Fruit fly (Drosophila melanogaster): Measurements from ENCODE around the gene CG14856.

The CG14856 gene

DNA sequence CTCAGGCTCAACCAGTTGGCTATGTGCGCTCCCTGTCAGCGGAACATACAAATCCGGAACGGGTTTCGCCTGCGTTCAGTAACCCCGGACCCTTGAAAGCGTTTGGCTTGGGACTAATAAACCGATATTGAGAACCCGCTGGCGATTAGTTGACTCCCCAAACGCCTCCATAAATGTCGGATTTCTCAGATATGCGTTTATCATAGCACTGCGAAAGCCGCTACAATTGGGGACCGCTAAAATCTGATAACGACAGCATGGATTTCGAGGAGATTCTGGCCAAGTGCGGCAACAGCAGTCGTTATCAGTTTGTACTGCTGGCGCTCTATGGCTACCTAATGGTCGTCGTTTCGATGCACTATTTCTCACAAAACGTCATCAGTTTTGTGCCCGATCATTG, 2.5 kb upstream of the CG14856 start, which contains the start of gene CG14855:
CG14855 (plus strand) TSS at position 12 of the 400 bp plus-strand sequence.
- TF ChIP-seq CG13204 (GFP tag; optimal IDR thresholded peaks at IDR 0.05) (no peak), EcR (GFP tag; optimal IDR thresholded peaks at IDR 0.05) (peak; percentile 47)

DNA sequence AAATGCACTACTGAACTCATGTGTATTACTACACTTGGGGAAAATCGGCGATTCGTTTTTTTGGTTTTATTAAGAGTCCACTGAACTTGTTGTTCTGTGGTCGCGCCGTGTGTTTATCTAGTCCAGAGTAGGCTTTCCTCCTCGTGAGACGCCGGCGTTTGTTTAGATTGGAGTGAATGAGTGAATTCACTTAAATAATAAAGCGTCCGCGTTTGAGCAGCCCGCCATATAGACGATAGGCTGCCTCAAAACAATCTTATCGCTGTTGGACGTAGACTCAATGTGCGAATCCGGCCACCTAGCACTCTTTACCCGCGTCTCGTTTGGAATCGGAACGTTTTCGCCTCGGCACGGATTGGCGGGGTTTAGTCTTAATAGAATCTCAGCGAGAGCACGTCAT, 2.6 kb downstream of the CG14856 start, which contains the start of gene CG14857:
CG14857 (plus strand) TSS at position 367 of the 400 bp plus-strand sequence.
- TF ChIP-seq CG17806 (tag; optimal IDR thresholded peaks at IDR 0.05), result no peak
- no peak for TF ChIP-seq CG13204 (GFP tag; optimal IDR thresholded peaks at IDR 0.05)

DNA sequence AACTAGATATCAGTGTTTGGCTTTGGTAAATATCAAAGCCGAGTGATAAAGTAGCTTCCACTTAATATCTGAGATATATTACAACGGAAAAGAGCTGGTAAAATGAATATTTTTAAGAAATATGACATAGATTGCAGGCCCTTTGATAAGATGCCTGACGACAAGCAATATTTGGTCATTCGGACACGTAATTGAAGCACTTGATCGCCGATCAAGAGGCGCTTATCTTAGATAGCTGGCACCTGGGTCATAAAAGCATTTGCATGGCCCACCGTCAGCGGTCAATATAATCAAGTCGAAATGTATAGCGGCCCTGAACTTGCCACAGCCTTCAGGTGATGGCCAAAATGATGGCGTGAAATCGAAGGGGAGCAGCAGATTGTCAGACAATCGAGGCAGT, 11.9 kb downstream of the CG14856 start:
- no peak for TF ChIP-seq D1 (tag; optimal IDR thresholded peaks at IDR 0.05)

DNA sequence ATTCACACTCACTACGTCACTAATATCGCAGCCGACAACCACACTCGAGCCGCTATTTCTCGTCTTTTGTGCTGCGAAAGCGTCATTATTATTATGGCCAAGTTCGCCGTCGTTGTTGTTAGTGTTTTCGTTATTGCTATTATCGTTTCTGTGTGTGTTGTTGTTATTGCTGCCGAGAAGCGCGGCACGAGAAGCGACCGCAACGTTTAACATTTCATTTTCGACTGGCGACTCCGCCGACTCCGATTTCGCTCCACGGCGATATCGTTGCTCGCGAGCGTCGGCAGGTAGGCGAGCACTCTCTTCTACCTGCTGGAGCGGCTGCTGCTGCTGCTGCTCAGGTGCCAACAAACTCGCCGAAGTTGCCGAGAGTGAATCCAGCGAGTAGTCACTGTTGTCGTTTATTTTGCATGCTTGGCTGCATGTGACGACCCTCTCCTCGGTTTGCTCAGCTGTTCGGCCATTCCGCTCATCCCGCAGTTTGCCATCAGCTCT, 19.0 kb downstream of the CG14856 start:
- no peak for TF ChIP-seq CG14655 (GFP tag; optimal IDR thresholded peaks at IDR 0.05)
- TF ChIP-seq gl (tag; optimal IDR thresholded peaks at IDR 0.05), result no peak
- TF ChIP-seq CG8301 (tag; optimal IDR thresholded peaks at IDR 0.05), result no peak
- no peak for TF ChIP-seq CG9948 (tag; optimal IDR thresholded peaks at IDR 0.05)
- TF ChIP-seq Pif1A (GFP tag; optimal IDR thresholded peaks at IDR 0.05), result no peak
- TF ChIP-seq CG4496 (GFP tag; IDR thresholded peaks at IDR 0.05), result peak; percentile 34; the same call in 2 of the 3 replicates
- peak; percentile 79 for TF ChIP-seq CG13204 (GFP tag; optimal IDR thresholded peaks at IDR 0.05)
- TF ChIP-seq Ets98B (GFP tag; IDR thresholded peaks at IDR 0.05), result peak; percentile 37; the same call in 1 of the 2 replicates
- TF ChIP-seq CG32121 (GFP tag; IDR thresholded peaks at IDR 0.05), result 0 out of 2 replicates have a peak, but pooled peaks have one; percentile 10
- peak; percentile 73 for TF ChIP-seq EcR (GFP tag; optimal IDR thresholded peaks at IDR 0.05)

DNA sequence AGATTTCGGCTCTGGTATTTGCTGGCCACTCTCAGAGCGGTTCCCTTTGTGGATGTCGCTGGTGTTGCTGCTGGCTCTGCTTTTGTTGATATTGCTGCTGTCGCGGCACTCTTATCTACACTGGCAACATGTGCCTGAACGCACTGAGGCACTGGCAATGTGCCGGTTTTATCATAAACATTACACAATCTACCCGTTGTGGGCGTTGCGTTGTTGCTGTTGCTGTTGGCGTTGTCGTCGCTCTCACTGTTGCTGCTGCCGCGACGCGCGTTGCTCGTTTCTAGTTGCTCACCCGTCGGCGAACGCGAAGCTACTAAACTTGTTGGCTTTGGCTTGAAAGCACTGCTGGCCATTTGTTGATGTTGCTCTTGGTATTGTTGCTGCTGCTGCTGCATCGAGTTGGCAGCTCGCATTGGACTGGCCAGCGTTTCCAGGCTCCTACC, 20.9 kb downstream of the CG14856 start:
- TF ChIP-seq CG14655 (GFP tag; optimal IDR thresholded peaks at IDR 0.05) (no peak), EcR (GFP tag; optimal IDR thresholded peaks at IDR 0.05) (peak; percentile 27), CG9948 (tag; optimal IDR thresholded peaks at IDR 0.05) (no peak), Ets98B (GFP tag; IDR thresholded peaks at IDR 0.05) (peak; percentile 68; the same call in 1 of the 2 replicates), CG4496 (GFP tag; IDR thresholded peaks at IDR 0.05) (no peak), D1 (tag; optimal IDR thresholded peaks at IDR 0.05) (no peak), CG34367 (tag; optimal IDR thresholded peaks at IDR 0.05) (no peak), fd96Ca (GFP tag; IDR thresholded peaks at IDR 0.05) (peak; percentile 61), CG32121 (GFP tag; IDR thresholded peaks at IDR 0.05) (peak; percentile 39; the same call in 1 of the 2 replicates), CG15710 (tag; optimal IDR thresholded peaks at IDR 0.05) (no peak), CG8159 (tag; optimal IDR thresholded peaks at IDR 0.05) (no peak), gl (tag; optimal IDR thresholded peaks at IDR 0.05) (peak; percentile 10), CG8301 (tag; optimal IDR thresholded peaks at IDR 0.05) (no peak), rn (GFP tag; IDR thresholded peaks at IDR 0.05) (no peak), CG10348 (GFP tag; IDR thresholded peaks at IDR 0.05) (no peak), CG12605 (GFP tag; IDR thresholded peaks at IDR 0.05) (no peak), Snoo (tag; optimal IDR thresholded peaks at IDR 0.05) (no peak), CG13204 (GFP tag; optimal IDR thresholded peaks at IDR 0.05) (peak; percentile 11), Pif1B (GFP tag; optimal IDR thresholded peaks at IDR 0.05) (no peak), CG17806 (tag; optimal IDR thresholded peaks at IDR 0.05) (no peak), Pif1A (GFP tag; optimal IDR thresholded peaks at IDR 0.05) (no peak)

DNA sequence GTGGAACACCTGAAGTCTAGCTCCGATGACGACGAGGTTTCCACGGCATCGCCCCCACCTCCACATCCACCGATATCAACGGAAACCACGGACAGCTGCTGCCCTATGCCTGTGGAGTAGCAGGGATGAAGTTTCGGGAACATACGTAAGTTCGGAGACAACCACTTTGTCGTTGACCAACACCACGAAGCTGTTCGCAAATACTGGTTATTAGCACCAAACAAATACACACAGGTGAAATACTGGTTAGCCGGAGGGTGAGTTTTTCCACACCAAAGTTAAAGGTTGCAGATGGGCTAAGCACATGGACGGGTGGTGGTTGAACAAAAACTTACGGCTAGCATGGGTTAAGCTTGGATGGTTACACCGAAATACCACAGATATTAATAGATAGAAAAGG, 22.4 kb downstream of the CG14856 start:
- TF ChIP-seq Ets98B (GFP tag; IDR thresholded peaks at IDR 0.05), result no peak
- TF ChIP-seq Pif1A (GFP tag; optimal IDR thresholded peaks at IDR 0.05), result no peak
- TF ChIP-seq Pif1B (GFP tag; optimal IDR thresholded peaks at IDR 0.05), result no peak
- TF ChIP-seq gl (tag; optimal IDR thresholded peaks at IDR 0.05), result no peak
- no peak for TF ChIP-seq CG12605 (GFP tag; IDR thresholded peaks at IDR 0.05)
- TF ChIP-seq CG13204 (GFP tag; optimal IDR thresholded peaks at IDR 0.05), result no peak
- no peak for TF ChIP-seq CG4496 (GFP tag; IDR thresholded peaks at IDR 0.05)
- TF ChIP-seq CG8159 (tag; optimal IDR thresholded peaks at IDR 0.05), result no peak
- TF ChIP-seq CG17806 (tag; optimal IDR thresholded peaks at IDR 0.05), result no peak
- no peak for TF ChIP-seq CG10348 (GFP tag; IDR thresholded peaks at IDR 0.05)
- TF ChIP-seq CG9948 (tag; optimal IDR thresholded peaks at IDR 0.05), result no peak
- TF ChIP-seq CG15710 (tag; optimal IDR thresholded peaks at IDR 0.05), result no peak
- TF ChIP-seq CG34367 (tag; optimal IDR thresholded peaks at IDR 0.05), result no peak
- TF ChIP-seq EcR (GFP tag; optimal IDR thresholded peaks at IDR 0.05), result no peak
- TF ChIP-seq CG32121 (GFP tag; IDR thresholded peaks at IDR 0.05), result no peak
- TF ChIP-seq CG14655 (GFP tag; optimal IDR thresholded peaks at IDR 0.05), result no peak
- TF ChIP-seq D1 (tag; optimal IDR thresholded peaks at IDR 0.05), result no peak
- no peak for TF ChIP-seq Snoo (tag; optimal IDR thresholded peaks at IDR 0.05)
- no peak for TF ChIP-seq fd96Ca (GFP tag; IDR thresholded peaks at IDR 0.05)
- no peak for TF ChIP-seq rn (GFP tag; IDR thresholded peaks at IDR 0.05)

DNA sequence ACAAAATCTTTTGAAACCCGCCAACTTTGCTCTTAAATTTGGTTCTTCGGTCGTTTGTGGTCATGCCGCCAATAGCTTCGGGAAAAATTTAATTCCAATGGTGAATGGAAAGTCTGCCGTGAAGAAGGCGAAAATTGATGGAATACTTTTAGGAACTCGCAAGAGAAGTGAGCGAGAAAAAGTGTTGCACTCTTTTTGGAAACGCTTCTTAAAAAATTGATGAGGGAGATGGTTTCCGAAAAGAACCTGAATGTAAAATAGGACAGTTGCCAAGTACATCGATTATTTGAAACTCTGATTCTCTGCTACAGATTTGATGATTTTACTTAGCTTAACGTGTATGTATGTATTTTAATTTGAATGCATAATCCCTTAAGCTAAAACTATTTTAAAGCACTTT, 24.2 kb downstream of the CG14856 start:
- no peak for TF ChIP-seq CG10348 (GFP tag; IDR thresholded peaks at IDR 0.05)
- no peak for TF ChIP-seq Pif1B (GFP tag; optimal IDR thresholded peaks at IDR 0.05)
- TF ChIP-seq CG15710 (tag; optimal IDR thresholded peaks at IDR 0.05), result no peak
- no peak for TF ChIP-seq CG17806 (tag; optimal IDR thresholded peaks at IDR 0.05)
- no peak for TF ChIP-seq D1 (tag; optimal IDR thresholded peaks at IDR 0.05)
- no peak for TF ChIP-seq CG32121 (GFP tag; IDR thresholded peaks at IDR 0.05)
- no peak for TF ChIP-seq CG14655 (GFP tag; optimal IDR thresholded peaks at IDR 0.05)
- TF ChIP-seq rn (GFP tag; IDR thresholded peaks at IDR 0.05), result no peak
- no peak for TF ChIP-seq CG8159 (tag; optimal IDR thresholded peaks at IDR 0.05)
- TF ChIP-seq CG13204 (GFP tag; optimal IDR thresholded peaks at IDR 0.05), result no peak
- TF ChIP-seq Ets98B (GFP tag; IDR thresholded peaks at IDR 0.05), result no peak
- no peak for TF ChIP-seq Snoo (tag; optimal IDR thresholded peaks at IDR 0.05)
- no peak for TF ChIP-seq CG9948 (tag; optimal IDR thresholded peaks at IDR 0.05)
- no peak for TF ChIP-seq fd96Ca (GFP tag; IDR thresholded peaks at IDR 0.05)
- no peak for TF ChIP-seq CG4496 (GFP tag; IDR thresholded peaks at IDR 0.05)
- TF ChIP-seq CG34367 (tag; optimal IDR thresholded peaks at IDR 0.05), result no peak
- no peak for TF ChIP-seq gl (tag; optimal IDR thresholded peaks at IDR 0.05)
- no peak for TF ChIP-seq EcR (GFP tag; optimal IDR thresholded peaks at IDR 0.05)
- TF ChIP-seq CG8301 (tag; optimal IDR thresholded peaks at IDR 0.05), result no peak
- TF ChIP-seq CG12605 (GFP tag; IDR thresholded peaks at IDR 0.05), result no peak

Measured in whole organism, pupa.